Worm (Caenorhabditis elegans): ENCODE results near the gene B0457.2.

DNA sequence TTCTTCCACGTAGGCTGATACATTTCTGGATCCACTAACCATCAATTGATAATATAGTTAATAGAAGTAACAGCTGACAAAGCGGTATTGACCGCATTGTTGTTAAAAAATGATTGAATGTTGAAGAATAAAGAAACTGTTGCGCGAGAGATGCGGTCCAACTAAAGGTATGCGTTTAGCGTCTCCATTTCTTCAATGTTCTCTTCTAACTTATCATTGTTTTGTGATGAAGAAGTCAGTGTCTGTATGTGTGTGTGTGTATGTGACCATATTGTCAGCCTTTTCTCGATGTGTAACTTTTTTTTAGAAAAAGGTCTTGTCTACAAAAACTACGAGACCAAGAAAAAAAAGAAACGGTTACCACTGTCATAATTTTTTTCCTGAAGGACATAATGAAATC, at the start of gene B0457.2:
- TF ChIP-seq pha-4 (GFP tag; IDR thresholded peaks at IDR 0.05) (no peak), pha-4 (tag; optimal IDR thresholded peaks at IDR 0.05) (no peak), jun-1 (tag; optimal IDR thresholded peaks at IDR 0.05) (no peak), snpc-4 (tag; optimal IDR thresholded peaks at IDR 0.05) (no peak), unc-62 (GFP tag; optimal IDR thresholded peaks at IDR 0.05 in 1 of 2) (no peak), unc-62 (tag; optimal IDR thresholded peaks at IDR 0.05) (no peak), ceh-62 (tag; optimal IDR thresholded peaks at IDR 0.05) (no peak), fos-1 (tag; optimal IDR thresholded peaks at IDR 0.05) (no peak), dpl-1 (GFP tag; optimal IDR thresholded peaks at IDR 0.05) (no peak), gei-8 (GFP tag; optimal IDR thresholded peaks at IDR 0.05) (no peak)
